Worm (Caenorhabditis elegans) whole organism, young adult: ENCODE results near the gene F39E9.14.

Experiments used
- K12H6.12 ChIP-seq: fragments of 200-800 bp; sonication (Bioruptor generic); optimal IDR thresholded peaks from 2 replicates; lab custom pipeline; 2018; ENCODE audit warnings: mild to moderate bottlenecking, missing genetic modification characterization, missing compliant biosample characterization
- Y56A3A.18 ChIP-seq: fragments of 200-800 bp; sonication (Bioruptor generic); IDR thresholded peaks from 2 replicates; pipeline ENCODE4 v1.3.6; 2022; ENCODE audit warnings: missing genetic modification reagents, missing genetic modification characterization, missing compliant biosample characterization
- ceh-100 ChIP-seq: fragments of 200-800 bp; sonication (Bioruptor generic); IDR thresholded peaks from 2 replicates; pipeline ENCODE4 v1.3.6; 2022; ENCODE audit warnings: missing genetic modification reagents, missing genetic modification characterization, missing compliant biosample characterization
- lin-35 ChIP-seq, 3 experiments: fragments of 150-350 bp in 2 of 3; sonication (generic microtip) in 1 of 3; optimal IDR thresholded peaks; 2 replicates each; lab custom pipeline; 2014 to 2018; ENCODE audit warnings: missing biosample characterization in 3 of 3, missing genetic modification characterization in 3 of 3, missing genetic modification reagents in 3 of 3
- madf-6 ChIP-seq: fragments of 200-800 bp; sonication (Bioruptor generic); IDR thresholded peaks from 2 replicates; pipeline ENCODE4 v1.3.6; 2022; ENCODE audit warnings: missing genetic modification reagents, missing genetic modification characterization, missing compliant biosample characterization
- nhr-80 ChIP-seq: sonication (generic microtip); optimal IDR thresholded peaks from 2 replicates; lab custom pipeline; 2016; ENCODE audit warnings: missing genetic modification characterization, missing compliant biosample characterization
- pbrm-1 ChIP-seq: fragments of 200-800 bp; sonication (Bioruptor generic); IDR thresholded peaks from 2 replicates; pipeline ENCODE4 v1.3.6; 2022; ENCODE audit warnings: missing genetic modification reagents, missing genetic modification characterization, missing compliant biosample characterization
- snpc-1.1 ChIP-seq: sonication (generic microtip); optimal IDR thresholded peaks from 2 replicates; lab custom pipeline; 2017; ENCODE audit warnings: missing genetic modification characterization, mild to moderate bottlenecking, missing compliant biosample characterization, antibody characterized with exemption, moderate library complexity, missing genotype, missing genetic modification reagents; ENCODE audit not compliant: insufficient read depth
- snpc-4 ChIP-seq, 5 experiments: fragments of 150-350 bp in 1 of 5; sonication (generic microtip) in 4 of 5; optimal IDR thresholded peaks; 2 replicates each; lab custom pipeline; 2014 to 2018; ENCODE audit warnings: missing genetic modification characterization in 5 of 5, missing biosample characterization in 3 of 5, antibody characterized with exemption in 2 of 5, mild to moderate bottlenecking in 2 of 5, missing compliant biosample characterization in 2 of 5, missing genotype in 2 of 5, moderate library complexity in 2 of 5, missing genetic modification reagents in 1 of 5
- unc-62 ChIP-seq: fragments of 150-350 bp; optimal IDR thresholded peaks from 2 replicates; lab custom pipeline; 2014; ENCODE audit warnings: missing biosample characterization, missing genetic modification reagents, missing genetic modification characterization

DNA sequence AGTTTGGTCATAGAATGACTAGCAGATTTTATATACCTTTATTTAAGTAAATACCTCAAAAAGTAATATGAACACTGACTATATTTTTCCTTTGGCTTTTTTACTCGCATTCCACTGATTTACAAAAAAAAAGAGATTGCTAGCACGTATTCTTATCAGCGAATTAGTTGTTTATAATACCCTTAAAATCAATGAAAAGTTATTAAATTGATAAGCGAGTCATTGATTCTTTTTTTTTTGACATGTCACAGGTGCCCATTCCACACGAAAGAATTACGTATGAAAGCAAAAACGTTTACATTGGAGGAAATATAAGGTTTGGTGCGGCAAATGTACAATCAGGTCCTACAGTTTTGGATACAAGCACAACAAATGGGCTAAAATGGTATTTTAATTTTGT is 4.7 kb upstream of the F39E9.14 start, which contains the start of gene btb-17:
- TF ChIP-seq unc-62 (GFP tag; lab: Kevin White, UChicago) (no peak), Y56A3A.18 (GFP tag; lab: Robert Waterston, UW) (no peak), pbrm-1 (GFP tag; lab: Robert Waterston, UW) (no peak), snpc-4 (GFP tag; optimal IDR thresholded peaks at IDR 0.05; lab: Kevin White, UChicago) (no peak), snpc-4 (tag; optimal IDR thresholded peaks at IDR 0.05; lab: Kevin White, UChicago) (no peak), ceh-100 (GFP tag; lab: Robert Waterston, UW) (no peak), nhr-80 (tag; lab: Kevin White, UChicago) (peak; percentile 35), madf-6 (GFP tag; lab: Robert Waterston, UW) (no peak), lin-35 (GFP tag; optimal IDR thresholded peaks at IDR 0.05; lab: Kevin White, UChicago) (no peak), snpc-1.1 (tag; lab: Kevin White, UChicago) (no peak), K12H6.12 (tag; lab: Kevin White, UChicago) (no peak)
